Worm (Caenorhabditis elegans): ENCODE results near the gene C50D2.7.

ce11 chrII:60049-60448 is 35.0 kb downstream of the C50D2.7 start:
- TF ChIP-seq lsy-2 (tag; optimal IDR thresholded peaks at IDR 0.05) (no peak), nhr-76 (tag; optimal IDR thresholded peaks at IDR 0.05) (no peak), snpc-4 (tag; optimal IDR thresholded peaks at IDR 0.05) (no peak), unc-62 (GFP tag; optimal IDR thresholded peaks at IDR 0.05) (no peak), drap-1 (GFP tag; optimal IDR thresholded peaks at IDR 0.05) (no peak), pha-4 (tag; optimal IDR thresholded peaks at IDR 0.05) (no peak), blmp-1 (tag; optimal IDR thresholded peaks at IDR 0.05) (no peak), lin-13 (tag; optimal IDR thresholded peaks at IDR 0.05) (no peak)

Measured in whole organism, mixed stage, embryonic.